Worm (Caenorhabditis elegans) whole organism, young adult: ENCODE measurements around the gene Y53F4B.26.

Experiments
- B0261.1 ChIP-seq: sonication (generic microtip); optimal IDR thresholded peaks from 2 replicates; lab custom pipeline; 2016; ENCODE audit warnings: mild to moderate bottlenecking, missing genetic modification characterization, moderate library complexity, missing compliant biosample characterization
- B0336.3 ChIP-seq: fragments of 200-800 bp; sonication (Bioruptor generic); IDR thresholded peaks from 2 replicates; pipeline ENCODE4 v1.3.6; 2022; ENCODE audit warnings: missing genetic modification characterization, missing compliant biosample characterization
- F10E7.11 ChIP-seq: sonication (generic microtip); optimal IDR thresholded peaks from 2 replicates; lab custom pipeline; 2017; ENCODE audit warnings: mild to moderate bottlenecking, missing genetic modification characterization, moderate library complexity, missing compliant biosample characterization
- F22D6.2 ChIP-seq: sonication (generic microtip); optimal IDR thresholded peaks from 2 replicates; lab custom pipeline; 2016; ENCODE audit warnings: mild to moderate bottlenecking, missing genetic modification characterization, missing compliant biosample characterization
- F23B12.7 ChIP-seq: sonication (generic microtip); optimal IDR thresholded peaks from 2 replicates; lab custom pipeline; 2017; ENCODE audit warnings: missing genetic modification characterization, mild to moderate bottlenecking, missing compliant biosample characterization, antibody characterized with exemption, moderate library complexity; ENCODE audit not compliant: insufficient read depth
- F39B2.1 ChIP-seq: fragments of 200-800 bp; sonication (Bioruptor generic); IDR thresholded peaks from 2 replicates; pipeline ENCODE4 v1.3.6; 2022; ENCODE audit warnings: missing genetic modification reagents, missing genetic modification characterization, missing compliant biosample characterization
- T26A5.8 ChIP-seq: sonication (generic microtip); optimal IDR thresholded peaks from 2 replicates; lab custom pipeline; 2016; ENCODE audit warnings: missing genetic modification characterization, missing compliant biosample characterization
- Y53G8AR.9 ChIP-seq: fragments of 200-800 bp; sonication (Bioruptor generic); conservative IDR thresholded peaks from 2 replicates; pipeline ENCODE4 v1.3.6; 2022; ENCODE audit warnings: missing genetic modification reagents, missing genetic modification characterization, missing compliant biosample characterization
- Y56A3A.18 ChIP-seq: fragments of 200-800 bp; sonication (Bioruptor generic); IDR thresholded peaks from 2 replicates; pipeline ENCODE4 v1.3.6; 2022; ENCODE audit warnings: missing genetic modification reagents, missing genetic modification characterization, missing compliant biosample characterization
- ZK185.1 ChIP-seq: sonication (generic microtip); optimal IDR thresholded peaks from 2 replicates; lab custom pipeline; 2016; ENCODE audit warnings: mild to moderate bottlenecking, missing genetic modification characterization, missing compliant biosample characterization; ENCODE audit not compliant: poor library complexity, severe bottlenecking
- ama-1 ChIP-seq, 3 experiments: fragments of 150-350 bp in 1 of 3; sonication (generic microtip) in 2 of 3; optimal IDR thresholded peaks; 2 replicates each; lab custom pipeline; 2014 to 2018; ENCODE audit warnings: missing biosample characterization in 2 of 3, missing genetic modification characterization in 2 of 3, missing genetic modification reagents in 2 of 3
- athp-1 ChIP-seq: sonication (generic microtip); optimal IDR thresholded peaks from 2 replicates; lab custom pipeline; 2017; ENCODE audit warnings: mild to moderate bottlenecking, missing genetic modification characterization, missing compliant biosample characterization
- attf-3 ChIP-seq: fragments of 200-800 bp; sonication (Bioruptor generic); conservative IDR thresholded peaks from 2 replicates; pipeline ENCODE4 v1.3.6; 2022; ENCODE audit warnings: missing genetic modification reagents, missing genetic modification characterization, missing compliant biosample characterization
- attf-5 ChIP-seq: fragments of 200-800 bp; sonication (Bioruptor generic); optimal IDR thresholded peaks from 2 replicates; lab custom pipeline; 2018; ENCODE audit warnings: mild to moderate bottlenecking, missing genetic modification characterization, missing compliant biosample characterization
- bed-1 ChIP-seq: fragments of 200-800 bp; sonication (Bioruptor generic); IDR thresholded peaks from 2 replicates; pipeline ENCODE4 v1.3.6; 2022; ENCODE audit warnings: missing genetic modification reagents, missing genetic modification characterization, missing compliant biosample characterization
- ceh-100 ChIP-seq: fragments of 200-800 bp; sonication (Bioruptor generic); IDR thresholded peaks from 2 replicates; pipeline ENCODE4 v1.3.6; 2022; ENCODE audit warnings: missing genetic modification reagents, missing genetic modification characterization, missing compliant biosample characterization
- ceh-27 ChIP-seq: fragments of 200-800 bp; sonication (Bioruptor generic); optimal IDR thresholded peaks from 2 replicates; lab custom pipeline; 2018; ENCODE audit warnings: mild to moderate bottlenecking, missing genetic modification characterization, moderate library complexity, missing compliant biosample characterization
- ceh-91 ChIP-seq: fragments of 200-800 bp; sonication (Bioruptor generic); IDR thresholded peaks from 2 replicates; pipeline ENCODE4 v1.3.6; 2022; ENCODE audit warnings: missing genetic modification reagents, missing genetic modification characterization, missing compliant biosample characterization
- chd-7 ChIP-seq: sonication (generic microtip); optimal IDR thresholded peaks from 2 replicates; lab custom pipeline; 2016; ENCODE audit warnings: mild to moderate bottlenecking, missing genetic modification characterization, moderate library complexity, missing compliant biosample characterization
- dpl-1 ChIP-seq: fragments of 150-350 bp; optimal IDR thresholded peaks from 2 replicates; lab custom pipeline; 2014; ENCODE audit warnings: missing biosample characterization, missing genetic modification reagents, missing genetic modification characterization
- egl-44 ChIP-seq: fragments of 200-800 bp; sonication (Bioruptor generic); IDR thresholded peaks from 2 replicates; pipeline ENCODE4 v1.3.6; 2022; ENCODE audit warnings: missing genetic modification reagents, missing genetic modification characterization, missing compliant biosample characterization
- ets-4 ChIP-seq: fragments of 200-800 bp; sonication (Bioruptor generic); optimal IDR thresholded peaks from 2 replicates; lab custom pipeline; 2018; ENCODE audit warnings: mild to moderate bottlenecking, missing genetic modification characterization, missing compliant biosample characterization
- him-1 ChIP-seq: sonication (generic microtip); optimal IDR thresholded peaks from 2 replicates; lab custom pipeline; 2016; ENCODE audit warnings: missing genotype, missing genetic modification reagents, missing genetic modification characterization, missing compliant biosample characterization
- hlh-26 ChIP-seq: fragments of 200-800 bp; sonication (Bioruptor generic); conservative IDR thresholded peaks from 2 replicates; pipeline ENCODE4 v1.3.6; 2022; ENCODE audit warnings: missing genetic modification reagents, missing genetic modification characterization, missing compliant biosample characterization
- lag-1 ChIP-seq: fragments of 200-800 bp; sonication (Bioruptor generic); IDR thresholded peaks from 2 replicates; pipeline ENCODE4 v1.3.6; 2022; ENCODE audit warnings: missing genetic modification reagents, missing genetic modification characterization, missing compliant biosample characterization
- let-607 ChIP-seq, 2 experiments: fragments of 200-800 bp in 1 of 2; sonication (Bioruptor generic) in 1 of 2; sonication (generic microtip) in 1 of 2; optimal IDR thresholded peaks; 2 replicates each; lab custom pipeline; 2016 to 2018; ENCODE audit warnings: mild to moderate bottlenecking in 2 of 2, missing compliant biosample characterization in 2 of 2, missing genetic modification characterization in 2 of 2, moderate library complexity in 2 of 2, missing genotype in 1 of 2
- lin-26 ChIP-seq: fragments of 200-800 bp; sonication (Bioruptor generic); IDR thresholded peaks from 2 replicates; pipeline ENCODE4 v1.3.6; 2022; ENCODE audit warnings: missing genetic modification reagents, missing genetic modification characterization, missing compliant biosample characterization
- lin-54 ChIP-seq: fragments of 200-800 bp; sonication (Bioruptor generic); optimal IDR thresholded peaks from 2 replicates; lab custom pipeline; 2018; ENCODE audit warnings: mild to moderate bottlenecking, missing genetic modification characterization, missing compliant biosample characterization
- lsl-1 ChIP-seq: fragments of 200-800 bp; sonication (Bioruptor generic); optimal IDR thresholded peaks from 2 replicates; lab custom pipeline; 2018; ENCODE audit warnings: mild to moderate bottlenecking, missing genetic modification characterization, moderate library complexity, missing compliant biosample characterization
- madf-10 ChIP-seq: sonication (generic microtip); optimal IDR thresholded peaks from 2 replicates; lab custom pipeline; 2016; ENCODE audit warnings: mild to moderate bottlenecking, missing genetic modification characterization, missing compliant biosample characterization
- mes-4 ChIP-seq: sonication (generic microtip); optimal IDR thresholded peaks from 2 replicates; lab custom pipeline; 2016; ENCODE audit warnings: missing genotype, missing genetic modification characterization, missing compliant biosample characterization
- nhr-120 ChIP-seq: fragments of 200-800 bp; sonication (Bioruptor generic); IDR thresholded peaks from 2 replicates; pipeline ENCODE4 v1.3.6; 2022; ENCODE audit warnings: missing genetic modification characterization, missing compliant biosample characterization
- nhr-80 ChIP-seq: sonication (generic microtip); optimal IDR thresholded peaks from 2 replicates; lab custom pipeline; 2016; ENCODE audit warnings: missing genetic modification characterization, missing compliant biosample characterization
- nhr-90 ChIP-seq: sonication (generic microtip); optimal IDR thresholded peaks from 2 replicates; lab custom pipeline; 2016; ENCODE audit warnings: missing genotype, mild to moderate bottlenecking, missing genetic modification characterization, missing compliant biosample characterization
- pbrm-1 ChIP-seq: fragments of 200-800 bp; sonication (Bioruptor generic); IDR thresholded peaks from 2 replicates; pipeline ENCODE4 v1.3.6; 2022; ENCODE audit warnings: missing genetic modification reagents, missing genetic modification characterization, missing compliant biosample characterization
- sdz-38 ChIP-seq: sonication (generic microtip); optimal IDR thresholded peaks from 2 replicates; lab custom pipeline; 2016; ENCODE audit warnings: missing genotype, missing genetic modification characterization, missing compliant biosample characterization
- snpc-1.1 ChIP-seq: sonication (generic microtip); optimal IDR thresholded peaks from 2 replicates; lab custom pipeline; 2017; ENCODE audit warnings: missing genetic modification characterization, mild to moderate bottlenecking, missing compliant biosample characterization, antibody characterized with exemption, moderate library complexity, missing genotype, missing genetic modification reagents; ENCODE audit not compliant: insufficient read depth
- snpc-1.3 ChIP-seq: sonication (generic microtip); optimal IDR thresholded peaks from 2 replicates; lab custom pipeline; 2017; ENCODE audit warnings: missing genetic modification characterization, mild to moderate bottlenecking, missing compliant biosample characterization, antibody characterized with exemption, moderate library complexity, missing genotype, missing genetic modification reagents; ENCODE audit not compliant: insufficient read depth
- snpc-3.4 ChIP-seq: sonication (generic microtip); optimal IDR thresholded peaks from 2 replicates; lab custom pipeline; 2017; ENCODE audit warnings: missing genetic modification characterization, mild to moderate bottlenecking, missing compliant biosample characterization, antibody characterized with exemption, moderate library complexity, missing genotype, missing genetic modification reagents
- snpc-4 ChIP-seq, 5 experiments: fragments of 150-350 bp in 1 of 5; sonication (generic microtip) in 4 of 5; optimal IDR thresholded peaks; 2 replicates each; lab custom pipeline; 2014 to 2018; ENCODE audit warnings: missing genetic modification characterization in 5 of 5, missing biosample characterization in 3 of 5, antibody characterized with exemption in 2 of 5, mild to moderate bottlenecking in 2 of 5, missing compliant biosample characterization in 2 of 5, missing genotype in 2 of 5, moderate library complexity in 2 of 5, missing genetic modification reagents in 1 of 5
- tbx-9 ChIP-seq: sonication (generic microtip); optimal IDR thresholded peaks from 2 replicates; lab custom pipeline; 2016; ENCODE audit warnings: borderline replicate concordance, missing genetic modification characterization, inconsistent platforms, missing compliant biosample characterization
- unc-130 ChIP-seq: sonication (generic microtip); optimal IDR thresholded peaks from 2 replicates; lab custom pipeline; 2016; ENCODE audit warnings: missing genetic modification reagents, missing genetic modification characterization, missing compliant biosample characterization
- xnd-1 ChIP-seq: sonication (generic microtip); optimal IDR thresholded peaks from 2 replicates; lab custom pipeline; 2016; ENCODE audit warnings: missing genotype, missing genetic modification reagents, missing genetic modification characterization, missing compliant biosample characterization
- zim-3 ChIP-seq: sonication (generic microtip); optimal IDR thresholded peaks from 2 replicates; lab custom pipeline; 2017; ENCODE audit warnings: mild to moderate bottlenecking, missing genetic modification characterization, moderate library complexity, missing compliant biosample characterization
- ztf-18 ChIP-seq: sonication (generic microtip); optimal IDR thresholded peaks from 2 replicates; lab custom pipeline; 2016; ENCODE audit warnings: missing genotype, mild to moderate bottlenecking, missing genetic modification characterization, missing compliant biosample characterization
- ztf-25 ChIP-seq: fragments of 200-800 bp; sonication (Bioruptor generic); IDR thresholded peaks from 2 replicates; pipeline ENCODE4 v1.3.6; 2022; ENCODE audit warnings: missing genetic modification reagents, missing genetic modification characterization, missing compliant biosample characterization

Y53F4B.26 gene

DNA sequence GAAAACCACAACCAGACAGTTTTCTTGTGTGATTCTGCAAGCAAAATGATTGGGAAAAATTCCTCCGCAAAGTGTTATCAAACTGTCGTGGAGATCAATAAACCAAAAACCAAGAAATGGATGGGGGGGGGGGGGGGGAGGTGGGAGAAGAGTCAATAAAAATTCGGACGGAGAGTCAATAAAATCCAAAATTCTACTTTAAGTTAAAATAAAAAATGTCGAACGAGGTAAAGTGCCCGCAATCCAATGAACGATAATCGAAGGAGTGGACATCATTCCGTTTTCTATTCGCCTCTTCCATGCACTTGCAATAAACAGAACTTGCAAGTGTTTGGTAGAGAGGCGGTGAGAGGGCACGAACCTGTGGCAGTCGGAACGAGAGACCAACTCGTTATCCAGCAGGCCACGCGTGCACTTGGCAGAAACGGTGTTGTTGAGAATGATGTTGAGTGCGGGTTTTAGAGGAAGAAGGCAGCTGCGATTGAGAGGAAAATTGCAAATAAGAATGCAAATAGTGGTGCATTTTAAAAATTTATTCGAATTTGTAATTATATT, 25.0 kb upstream of the Y53F4B.26 start, which contains the start of gene gst-27 (continued):
- no peak for TF ChIP-seq ama-1 (optimal IDR thresholded peaks at IDR 0.05; lab: Kevin White, UChicago)
- TF ChIP-seq ama-1 (GFP tag; optimal IDR thresholded peaks at IDR 0.05; lab: Kevin White, UChicago) = peak; percentile 88 to 91
- TF ChIP-seq snpc-1.3 = peak; percentile 95
- TF ChIP-seq snpc-4 (GFP tag; optimal IDR thresholded peaks at IDR 0.05; lab: Kevin White, UChicago) = peak; percentile 53
- peak; percentile 57 to 84 (median 79) for TF ChIP-seq snpc-4 (tag; optimal IDR thresholded peaks at IDR 0.05; lab: Kevin White, UChicago)
- peak; percentile 61 for TF ChIP-seq unc-130 (GFP tag; lab: Kevin White, UChicago)
- peak; percentile 60; the same call in 1 of the 2 replicates for TF ChIP-seq attf-3 (GFP tag; lab: Robert Waterston, UW)
- no peak for TF ChIP-seq F39B2.1 (GFP tag; lab: Robert Waterston, UW)
- peak; percentile 73 for TF ChIP-seq ceh-100 (GFP tag; lab: Robert Waterston, UW)
- TF ChIP-seq T26A5.8 = peak; percentile 22
- TF ChIP-seq ztf-25 (GFP tag; lab: Robert Waterston, UW) = peak; percentile 91
- no peak for TF ChIP-seq sdz-38
- TF ChIP-seq mes-4 (tag; lab: Kevin White, UChicago) = peak; percentile 89
- peak; percentile 78 for TF ChIP-seq snpc-1.1 (tag; lab: Kevin White, UChicago)
- TF ChIP-seq let-607 (tag; optimal IDR thresholded peaks at IDR 0.05; lab: Kevin White, UChicago) = peak; percentile 24 to 56
- TF ChIP-seq athp-1 = peak; percentile 87
- TF ChIP-seq lin-26 (GFP tag; lab: Robert Waterston, UW) = peak; percentile 97
- peak; percentile 88 for TF ChIP-seq him-1 (tag; lab: Kevin White, UChicago)
- TF ChIP-seq lsl-1 (GFP tag; lab: Kevin White, UChicago) = peak; percentile 57
- TF ChIP-seq zim-3 (tag; lab: Kevin White, UChicago) = peak; percentile 92
- TF ChIP-seq chd-7 (tag; lab: Kevin White, UChicago) = peak; percentile 93
- TF ChIP-seq hlh-26 = no peak
- peak; percentile 67 for TF ChIP-seq F22D6.2 (tag; lab: Kevin White, UChicago)
- TF ChIP-seq Y56A3A.18 (GFP tag; lab: Robert Waterston, UW) = peak; percentile 85
- TF ChIP-seq xnd-1 = no peak
- TF ChIP-seq ets-4 (GFP tag; lab: Kevin White, UChicago) = peak; percentile 77
- TF ChIP-seq ztf-18 (tag; lab: Kevin White, UChicago) = peak; percentile 76
- TF ChIP-seq F10E7.11 (tag; lab: Kevin White, UChicago) = peak; percentile 31
- peak; percentile 97 for TF ChIP-seq F23B12.7 (tag; lab: Kevin White, UChicago)
- TF ChIP-seq nhr-80 = peak; percentile 69
- TF ChIP-seq bed-1 (GFP tag; lab: Robert Waterston, UW) = 0 out of 2 replicates have a peak, but pooled peaks have one; percentile 37
- 0 out of 2 replicates have a peak, but pooled peaks have one; percentile 21 for TF ChIP-seq ceh-91 (GFP tag; lab: Robert Waterston, UW)
- peak; percentile 94 for TF ChIP-seq ceh-27
- TF ChIP-seq B0336.3 (GFP tag; lab: Robert Waterston, UW) = peak; percentile 87
- peak; percentile 83 for TF ChIP-seq snpc-3.4
- 0 out of 2 replicates have a peak, but pooled peaks have one; percentile 72 for TF ChIP-seq nhr-120 (GFP tag; lab: Robert Waterston, UW)
- TF ChIP-seq ZK185.1 (tag; lab: Kevin White, UChicago) = peak; percentile 95
- peak; percentile 81 for TF ChIP-seq pbrm-1 (GFP tag; lab: Robert Waterston, UW)
- TF ChIP-seq lin-54 (GFP tag; lab: Kevin White, UChicago) = peak; percentile 82
- peak; percentile 88 for TF ChIP-seq madf-10
- TF ChIP-seq lag-1 = no peak
- TF ChIP-seq nhr-90 (tag; lab: Kevin White, UChicago) = peak; percentile 95
- TF ChIP-seq egl-44 (GFP tag; lab: Robert Waterston, UW) = peak; percentile 90
- peak; percentile 89 for TF ChIP-seq B0261.1
- TF ChIP-seq tbx-9 (tag; lab: Kevin White, UChicago) = peak; percentile 68
- TF ChIP-seq attf-5 = peak; percentile 82
- peak; percentile 41 for TF ChIP-seq dpl-1 (GFP tag; lab: Kevin White, UChicago)
- peak; percentile 79 for TF ChIP-seq Y53G8AR.9 (GFP tag; lab: Robert Waterston, UW)
